Fruit fly (Drosophila melanogaster) whole organism, pupa: ENCODE data around the gene eya.

Experiments
- CG10348 ChIP-seq: fragments of 200-800 bp; sonication (Bioruptor generic); IDR thresholded peaks from 2 replicates; pipeline ENCODE4 v1.3.6; 2022; ENCODE audit warnings: missing biosample characterization, missing genetic modification characterization
- CG12605 ChIP-seq: fragments of 200-800 bp; sonication (Bioruptor generic); IDR thresholded peaks from 2 replicates; pipeline ENCODE4 v1.3.6; 2022; ENCODE audit warnings: missing biosample characterization, missing genetic modification characterization
- CG13204 ChIP-seq: fragments of 200-800 bp; sonication (Bioruptor generic); optimal IDR thresholded peaks from 2 replicates; lab custom pipeline; 2018; ENCODE audit warnings: missing biosample characterization, mild to moderate bottlenecking, missing genetic modification characterization, moderate library complexity
- CG14655 ChIP-seq: fragments of 200-800 bp; sonication (Bioruptor generic); optimal IDR thresholded peaks from 3 replicates; lab custom pipeline; 2017; ENCODE audit warnings: mild to moderate bottlenecking, missing biosample characterization, missing genetic modification reagents, missing genetic modification characterization
- CG15710 ChIP-seq: fragments of 200-800 bp; sonication (Bioruptor generic); optimal IDR thresholded peaks from 2 replicates; lab custom pipeline; 2018; ENCODE audit warnings: missing biosample characterization, mild to moderate bottlenecking, missing genetic modification characterization, moderate library complexity
- CG17806 ChIP-seq: fragments of 200-800 bp; sonication (Bioruptor generic); optimal IDR thresholded peaks from 2 replicates; lab custom pipeline; 2018; ENCODE audit warnings: missing biosample characterization, mild to moderate bottlenecking, missing genetic modification characterization, moderate library complexity
- CG32121 ChIP-seq: fragments of 200-800 bp; sonication (Bioruptor generic); IDR thresholded peaks from 2 replicates; pipeline ENCODE4 v1.3.6; 2022; ENCODE audit warnings: missing biosample characterization, missing genetic modification characterization
- CG34367 ChIP-seq: fragments of 200-800 bp; sonication (Bioruptor generic); optimal IDR thresholded peaks from 2 replicates; lab custom pipeline; 2018; ENCODE audit warnings: missing biosample characterization, mild to moderate bottlenecking, missing genetic modification characterization
- CG4496 ChIP-seq: fragments of 200-800 bp; sonication (Bioruptor generic); IDR thresholded peaks from 3 replicates; pipeline ENCODE4 v1.3.6; 2022; ENCODE audit warnings: missing biosample characterization, missing genetic modification characterization
- CG8159 ChIP-seq: fragments of 200-800 bp; sonication (Bioruptor generic); optimal IDR thresholded peaks from 3 replicates; lab custom pipeline; 2018; ENCODE audit warnings: missing biosample characterization, mild to moderate bottlenecking, missing genetic modification characterization, moderate library complexity
- CG8301 ChIP-seq: fragments of 200-800 bp; sonication (Bioruptor generic); optimal IDR thresholded peaks from 2 replicates; lab custom pipeline; 2018; ENCODE audit warnings: missing biosample characterization, mild to moderate bottlenecking, missing genetic modification characterization
- CG9948 ChIP-seq: fragments of 200-800 bp; sonication (Bioruptor generic); optimal IDR thresholded peaks from 2 replicates; lab custom pipeline; 2018; ENCODE audit warnings: missing biosample characterization, mild to moderate bottlenecking, missing genetic modification characterization, moderate library complexity
- D1 ChIP-seq: fragments of 200-800 bp; sonication (Bioruptor generic); optimal IDR thresholded peaks from 2 replicates; lab custom pipeline; 2018; ENCODE audit warnings: missing biosample characterization, mild to moderate bottlenecking, missing genetic modification characterization, moderate library complexity
- EcR ChIP-seq: fragments of 200-800 bp; sonication (Bioruptor generic); optimal IDR thresholded peaks from 3 replicates; lab custom pipeline; 2019; ENCODE audit warnings: missing biosample characterization, missing genetic modification characterization, mild to moderate bottlenecking, moderate library complexity, missing genetic modification reagents
- Ets98B ChIP-seq: fragments of 200-800 bp; sonication (Bioruptor generic); IDR thresholded peaks from 2 replicates; pipeline ENCODE4 v1.3.6; 2022; ENCODE audit warnings: missing biosample characterization, missing genetic modification characterization
- Pif1A ChIP-seq: fragments of 200-800 bp; sonication (Bioruptor generic); optimal IDR thresholded peaks from 3 replicates; lab custom pipeline; 2016; ENCODE audit warnings: missing biosample characterization, missing genetic modification characterization
- Pif1B ChIP-seq: fragments of 200-800 bp; sonication (Bioruptor generic); optimal IDR thresholded peaks from 3 replicates; lab custom pipeline; 2016; ENCODE audit warnings: missing biosample characterization, missing genetic modification characterization
- Snoo ChIP-seq: fragments of 200-800 bp; sonication (Bioruptor generic); optimal IDR thresholded peaks from 3 replicates; lab custom pipeline; 2017; ENCODE audit warnings: missing biosample characterization, mild to moderate bottlenecking, missing genetic modification characterization, inconsistent platforms
- fd96Ca ChIP-seq: fragments of 200-800 bp; sonication (Bioruptor generic); IDR thresholded peaks from 3 replicates; pipeline ENCODE4 v1.3.6; 2022; ENCODE audit warnings: missing biosample characterization, missing genetic modification characterization
- gl ChIP-seq: fragments of 200-800 bp; sonication (Bioruptor generic); optimal IDR thresholded peaks from 2 replicates; lab custom pipeline; 2018; ENCODE audit warnings: missing biosample characterization, mild to moderate bottlenecking, missing genetic modification characterization
- rn ChIP-seq: fragments of 200-800 bp; sonication (Bioruptor generic); IDR thresholded peaks from 2 replicates; pipeline ENCODE4 v1.3.6; 2022; ENCODE audit warnings: missing biosample characterization, missing genetic modification characterization

Gene eya

dm6 chr2L:6500648-6501325 is 46.0 kb downstream of the eya start:
- TF ChIP-seq CG9948 (tag; lab: Kevin White, UChicago) (no peak), rn (GFP tag; lab: Robert Waterston, UW) (no peak), CG12605 (GFP tag; lab: Robert Waterston, UW) (no peak), Ets98B (GFP tag; lab: Robert Waterston, UW) (no peak), Snoo (tag; lab: Kevin White, UChicago) (no peak), CG15710 (tag; lab: Kevin White, UChicago) (no peak), fd96Ca (GFP tag; lab: Robert Waterston, UW) (no peak)
- TF ChIP-seq, all 21 proteins: peak for 0

DNA sequence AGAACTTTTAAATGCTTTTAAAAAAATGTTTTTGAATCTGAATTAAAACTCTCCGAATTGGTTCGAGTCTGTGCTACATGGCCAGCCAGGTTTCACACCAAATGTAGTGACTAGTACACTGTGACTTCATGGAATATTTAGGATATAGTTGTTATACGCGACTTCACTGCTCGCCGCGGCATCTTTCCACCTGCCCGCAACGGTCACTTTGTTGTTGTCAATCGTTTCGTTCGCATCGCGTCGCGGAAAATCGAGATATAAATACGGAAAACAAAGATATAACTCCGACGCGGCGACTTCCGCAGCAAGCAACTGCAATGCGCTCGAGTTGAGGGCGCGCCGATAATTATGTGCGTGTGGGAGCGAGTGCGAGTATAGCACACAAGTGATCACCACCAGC is 48.3 kb downstream of the eya start, which contains the start of gene CG31637:
Gene CG31637 (plus strand): TSS at position 200 of the 400 bp plus-strand sequence.
- no peak for TF ChIP-seq D1
- TF ChIP-seq EcR = peak; percentile 22
- TF ChIP-seq CG12605 (GFP tag; lab: Robert Waterston, UW) = peak; percentile 12; the same call in 1 of the 2 replicates
- peak; percentile 36 for TF ChIP-seq Ets98B (GFP tag; lab: Robert Waterston, UW)

DNA sequence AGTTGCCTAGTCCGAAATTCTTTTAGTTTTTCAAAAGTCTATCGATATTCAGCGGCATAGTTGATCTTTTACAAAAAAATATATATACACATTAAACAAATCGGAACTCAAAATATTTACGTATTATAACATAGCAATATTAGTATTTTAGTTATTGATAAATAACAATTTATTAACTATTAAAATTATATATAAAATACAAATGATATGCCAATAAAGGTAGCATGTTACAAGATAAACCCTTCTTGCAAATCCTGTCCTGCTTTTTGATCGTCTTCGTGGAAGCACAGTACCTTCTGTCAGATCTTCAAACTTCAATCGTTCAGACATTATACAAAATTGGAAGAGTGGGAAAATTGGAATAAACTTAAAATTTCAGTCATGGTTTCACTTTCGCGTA is 50.0 kb downstream of the eya start, which contains the start of gene CG9550:
Gene CG9550 (plus strand): TSS at position 301 of the 400 bp plus-strand sequence.
- TF ChIP-seq CG15710 (tag; lab: Kevin White, UChicago) (no peak), Pif1A (GFP tag; lab: Kevin White, UChicago) (no peak), gl (no peak), Snoo (tag; lab: Kevin White, UChicago) (no peak), CG10348 (no peak), CG34367 (tag; lab: Kevin White, UChicago) (no peak), CG9948 (tag; lab: Kevin White, UChicago) (no peak), CG32121 (GFP tag; lab: Robert Waterston, UW) (no peak), EcR (no peak), CG12605 (GFP tag; lab: Robert Waterston, UW) (no peak), CG8301 (tag; lab: Kevin White, UChicago) (no peak), Pif1B (no peak)

- TF ChIP-seq CG17806 (tag; lab: Kevin White, UChicago) = no peak
- peak; percentile 4 for TF ChIP-seq EcR
- no peak for TF ChIP-seq CG9948 (tag; lab: Kevin White, UChicago)
- 0 out of 3 replicates have a peak, but pooled peaks have one; percentile 24 for TF ChIP-seq CG4496
- peak; percentile 65; the same call in 1 of the 2 replicates for TF ChIP-seq Ets98B (GFP tag; lab: Robert Waterston, UW)
- TF ChIP-seq CG12605 (GFP tag; lab: Robert Waterston, UW) = peak; percentile 50
- TF ChIP-seq Pif1A (GFP tag; lab: Kevin White, UChicago) = no peak
- TF ChIP-seq CG34367 (tag; lab: Kevin White, UChicago) = no peak
- TF ChIP-seq D1 = no peak
- TF ChIP-seq Snoo (tag; lab: Kevin White, UChicago) = peak; percentile 30
- no peak for TF ChIP-seq gl
- no peak for TF ChIP-seq CG14655 (GFP tag; lab: Kevin White, UChicago)
Measured at dm6 chr2L:6494405-6494816, 52.4 kb downstream of the eya start, which contains the start of gene CG9547. TSS of gene CG9547 (minus strand) at chr2L:6494532.

dm6 chr2L:6490783-6491249 is 56.0 kb downstream of the eya start, which contains the start of the genes Phf5a and CG31638:
TSS of gene Phf5a (minus strand) at chr2L:6490843.
TSS of gene CG31638 (plus strand) at chr2L:6491061.
- TF ChIP-seq CG14655 (GFP tag; lab: Kevin White, UChicago) (no peak), rn (GFP tag; lab: Robert Waterston, UW) (peak; percentile 94), CG10348 (no peak), Pif1A (GFP tag; lab: Kevin White, UChicago) (no peak), CG15710 (tag; lab: Kevin White, UChicago) (peak; percentile 94), CG17806 (tag; lab: Kevin White, UChicago) (peak; percentile 95), CG12605 (GFP tag; lab: Robert Waterston, UW) (no peak), Snoo (tag; lab: Kevin White, UChicago) (peak; percentile 84), CG8159 (tag; lab: Kevin White, UChicago) (peak; percentile 92), CG8301 (tag; lab: Kevin White, UChicago) (peak; percentile 85), fd96Ca (GFP tag; lab: Robert Waterston, UW) (peak; percentile 93), gl (peak; percentile 73), Pif1B (no peak), CG13204 (GFP tag; lab: Kevin White, UChicago) (no peak), CG9948 (tag; lab: Kevin White, UChicago) (peak; percentile 93), CG4496 (peak; percentile 94), EcR (peak; percentile 16), Ets98B (GFP tag; lab: Robert Waterston, UW) (peak; percentile 95), CG32121 (GFP tag; lab: Robert Waterston, UW) (peak; percentile 96), CG34367 (tag; lab: Kevin White, UChicago) (peak; percentile 71), D1 (no peak)

DNA sequence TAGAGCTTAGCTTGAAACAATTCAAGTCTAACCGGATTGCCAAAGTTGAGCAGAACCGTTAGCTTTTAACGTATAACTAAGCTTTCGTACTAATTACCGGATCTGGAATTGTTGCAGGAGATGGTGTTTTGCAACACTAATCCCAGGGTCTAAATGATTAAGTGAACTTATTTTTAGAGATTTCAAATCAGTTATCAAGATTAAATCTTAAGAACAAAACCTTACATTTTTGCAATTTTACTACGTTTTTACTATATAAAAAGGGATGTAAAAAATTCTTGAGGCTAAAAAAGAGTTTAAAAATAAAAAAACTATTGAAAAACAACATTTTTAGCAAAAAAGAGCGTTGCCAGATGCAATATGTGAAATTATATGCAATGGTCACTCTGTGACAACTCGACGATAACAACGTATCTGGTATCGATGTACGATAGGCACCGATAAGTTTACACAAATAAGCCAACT is 58.1 kb downstream of the eya start, which contains the start of the genes KFase and epsilonCOP:
Gene KFase (minus strand): TSS at position 81 of the 465 bp plus-strand sequence.
Gene epsilonCOP (plus strand): TSS at position 415 of the 465 bp plus-strand sequence.
- TF ChIP-seq D1 (no peak), rn (GFP tag; lab: Robert Waterston, UW) (no peak), CG15710 (tag; lab: Kevin White, UChicago) (no peak), CG32121 (GFP tag; lab: Robert Waterston, UW) (no peak), Pif1A (GFP tag; lab: Kevin White, UChicago) (no peak), Ets98B (GFP tag; lab: Robert Waterston, UW) (peak; percentile 52)
